Worm (Caenorhabditis elegans) whole organism, dauer: ENCODE data around the gene srxa-1.

Source experiments
- unc-62 ChIP-seq: sonication (generic microtip); optimal IDR thresholded peaks from 2 replicates; lab custom pipeline; 2017; ENCODE audit warnings: missing biosample characterization, missing genetic modification reagents, missing genetic modification characterization

The srxa-1 gene

DNA sequence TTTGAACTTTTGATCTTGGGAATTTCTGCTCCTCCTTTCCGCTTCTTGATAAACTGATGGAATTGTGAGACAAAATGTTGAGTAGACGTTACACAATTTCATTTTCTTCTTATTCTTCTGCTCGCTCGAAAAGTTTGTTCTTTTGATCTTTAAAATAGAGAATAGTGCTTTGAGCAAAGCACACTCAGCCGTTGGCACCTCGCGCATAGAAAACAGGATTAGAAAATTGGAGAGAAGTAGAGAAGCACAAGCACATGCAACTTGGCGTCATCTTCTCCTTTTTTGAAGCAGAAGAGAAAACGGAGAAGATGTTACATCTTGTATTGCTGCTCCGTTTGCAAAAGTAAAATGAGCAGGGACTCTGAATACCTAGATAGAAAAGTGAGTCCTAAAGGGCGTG is 50.3 kb downstream of the srxa-1 start:
- TF ChIP-seq unc-62, result no peak
